Worm (Caenorhabditis elegans): ENCODE results near the gene F49H6.15.

The F49H6.15 gene

DNA sequence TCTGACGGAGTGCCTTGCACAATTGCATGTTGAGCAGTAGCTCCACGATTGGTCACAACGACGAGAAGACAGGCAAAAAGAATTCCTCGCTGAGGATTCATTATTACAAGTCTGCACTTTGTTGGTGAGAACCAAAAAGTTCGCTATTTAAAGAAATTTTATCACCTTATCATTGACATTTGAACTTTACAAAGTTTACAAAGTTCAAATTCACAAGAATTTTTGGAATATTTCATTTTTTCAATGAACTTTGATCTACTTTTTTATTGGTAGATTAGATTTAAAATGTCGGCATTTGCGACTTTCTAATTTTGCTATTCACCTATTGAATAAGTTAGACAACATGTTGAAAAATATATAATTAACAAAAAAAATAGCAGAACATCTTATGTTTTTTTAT lies at the start of gene F49H6.15:
Gene F49H6.15, minus strand, starts transcription at position 101 of the 400 bp plus-strand sequence.
- no peak for TF ChIP-seq che-1 (tag; optimal IDR thresholded peaks at IDR 0.05)
- no peak for TF ChIP-seq hlh-15 (tag; optimal IDR thresholded peaks at IDR 0.05)
- no peak for TF ChIP-seq ceh-31 (tag; optimal IDR thresholded peaks at IDR 0.05)
- TF ChIP-seq F13H6.1 (tag; optimal IDR thresholded peaks at IDR 0.05): no peak
- TF ChIP-seq ahr-1 (tag; optimal IDR thresholded peaks at IDR 0.05): no peak
- no peak for TF ChIP-seq odd-2 (tag; optimal IDR thresholded peaks at IDR 0.05)
- TF ChIP-seq ceh-19 (GFP tag; optimal IDR thresholded peaks at IDR 0.05): no peak
- TF ChIP-seq rnt-1 (tag; optimal IDR thresholded peaks at IDR 0.05): no peak
- no peak for TF ChIP-seq lim-6 (tag; optimal IDR thresholded peaks at IDR 0.05)
- TF ChIP-seq pqm-1 (tag; optimal IDR thresholded peaks at IDR 0.05): no peak
- TF ChIP-seq ceh-9 (tag; optimal IDR thresholded peaks at IDR 0.05): no peak
- TF ChIP-seq ceh-48 (tag; optimal IDR thresholded peaks at IDR 0.05): no peak
- no peak for TF ChIP-seq ceh-2 (tag; optimal IDR thresholded peaks at IDR 0.05)

ce11 chrV:17075900-17076299 lies 49.7 kb upstream of the F49H6.15 start, which contains the start of gene str-125:
str-125 (minus strand) TSS chrV:17076000.
- no peak for TF ChIP-seq hlh-13 (GFP tag; optimal IDR thresholded peaks at IDR 0.05)
- no peak for TF ChIP-seq pat-9 (tag; optimal IDR thresholded peaks at IDR 0.05)
- TF ChIP-seq ceh-22 (tag; optimal IDR thresholded peaks at IDR 0.05): no peak
- no peak for TF ChIP-seq ceh-6 (GFP tag; optimal IDR thresholded peaks at IDR 0.05)
- no peak for TF ChIP-seq F13H6.1 (tag; optimal IDR thresholded peaks at IDR 0.05)

- no peak for TF ChIP-seq fkh-10 (GFP tag; optimal IDR thresholded peaks at IDR 0.05)
- no peak for TF ChIP-seq T23F11.4 (GFP tag; optimal IDR thresholded peaks at IDR 0.05)
- no peak for TF ChIP-seq unc-55 (GFP tag; optimal IDR thresholded peaks at IDR 0.05)
- TF ChIP-seq ceh-45 (GFP tag; IDR thresholded peaks at IDR 0.05): no peak
- no peak for TF ChIP-seq pha-4 (tag; optimal IDR thresholded peaks at IDR 0.05)
- no peak for TF ChIP-seq pax-1 (tag; optimal IDR thresholded peaks at IDR 0.05)
- TF ChIP-seq ref-2 (tag; optimal IDR thresholded peaks at IDR 0.05): no peak
- TF ChIP-seq ceh-9 (tag; optimal IDR thresholded peaks at IDR 0.05): no peak
- TF ChIP-seq K02D7.2 (tag; optimal IDR thresholded peaks at IDR 0.05): no peak
- TF ChIP-seq eyg-1 (tag; optimal IDR thresholded peaks at IDR 0.05): no peak
Measured at ce11 chrV:17071578-17071977, 45.4 kb upstream of the F49H6.15 start, which contains the start of gene srbc-14. srbc-14 (minus strand) TSS chrV:17071678.

DNA sequence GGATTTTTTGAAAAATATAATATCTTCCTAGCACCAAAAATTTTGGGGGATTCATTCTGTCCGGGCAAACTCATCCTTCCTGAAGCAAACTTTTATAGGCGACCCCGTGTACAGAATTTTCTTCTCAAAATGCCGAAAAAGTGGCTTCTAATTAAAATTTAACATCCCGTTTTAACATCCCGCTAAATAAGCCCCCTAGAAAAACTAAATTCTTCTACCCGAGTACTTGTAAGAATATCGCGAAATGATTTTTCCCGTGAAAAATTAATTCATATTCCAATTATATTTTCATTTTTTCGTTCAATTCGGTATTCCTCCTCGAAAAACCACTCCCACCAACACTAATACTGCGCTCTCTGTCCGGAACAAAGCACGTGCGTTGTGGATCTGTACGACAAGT lies 42.6 kb upstream of the F49H6.15 start, which contains the start of gene T05E12.8:
Gene T05E12.8, plus strand, starts transcription at position 301 of the 400 bp plus-strand sequence.
- no peak for TF ChIP-seq ref-2 (tag; optimal IDR thresholded peaks at IDR 0.05)
- TF ChIP-seq C08G9.2 (tag; optimal IDR thresholded peaks at IDR 0.05): no peak
- TF ChIP-seq ceh-19 (GFP tag; optimal IDR thresholded peaks at IDR 0.05): no peak
- TF ChIP-seq che-1 (tag; optimal IDR thresholded peaks at IDR 0.05): no peak
- TF ChIP-seq sox-2 (GFP tag; IDR thresholded peaks at IDR 0.05): no peak
- TF ChIP-seq ceh-22 (tag; optimal IDR thresholded peaks at IDR 0.05): no peak
- no peak for TF ChIP-seq ceh-6 (GFP tag; optimal IDR thresholded peaks at IDR 0.05)
- no peak for TF ChIP-seq ceh-24 (tag; optimal IDR thresholded peaks at IDR 0.05)
- no peak for TF ChIP-seq fkh-10 (GFP tag; optimal IDR thresholded peaks at IDR 0.05)

DNA sequence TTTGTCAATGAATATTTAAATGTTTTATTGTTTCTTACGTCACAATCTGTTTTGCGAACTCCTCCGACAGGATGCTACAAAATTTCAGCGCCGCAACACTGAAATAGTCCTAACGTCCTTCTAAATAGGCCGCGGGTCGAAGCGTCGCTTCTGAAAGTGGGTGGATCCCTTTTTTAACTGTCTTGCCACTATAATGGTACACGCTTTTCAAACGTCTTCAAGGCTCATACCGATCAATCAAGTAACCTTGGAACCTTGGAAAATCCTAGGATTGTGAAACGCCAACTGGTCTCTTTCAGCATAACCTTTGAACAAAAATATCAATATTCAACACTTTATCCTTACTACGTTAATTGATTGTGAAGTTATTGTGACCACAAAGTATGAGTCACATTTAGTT lies 40.4 kb upstream of the F49H6.15 start:
- no peak for TF ChIP-seq ceh-48 (tag; optimal IDR thresholded peaks at IDR 0.05)
- no peak for TF ChIP-seq pag-3 (tag; optimal IDR thresholded peaks at IDR 0.05; ENCODE audit: borderline replicate concordance)
- TF ChIP-seq pat-9 (tag; optimal IDR thresholded peaks at IDR 0.05): no peak
- no peak for TF ChIP-seq unc-86 (tag; optimal IDR thresholded peaks at IDR 0.05)
- no peak for TF ChIP-seq ceh-34 (tag; optimal IDR thresholded peaks at IDR 0.05)
- TF ChIP-seq K09A11.1 (tag; optimal IDR thresholded peaks at IDR 0.05; ENCODE audit: insufficient read depth): no peak
- TF ChIP-seq C08G9.2 (tag; optimal IDR thresholded peaks at IDR 0.05): no peak
- no peak for TF ChIP-seq ets-4 (tag; optimal IDR thresholded peaks at IDR 0.05)
- no peak for TF ChIP-seq pqm-1 (tag; optimal IDR thresholded peaks at IDR 0.05)
- no peak for TF ChIP-seq ama-1 (optimal IDR thresholded peaks at IDR 0.05)
- TF ChIP-seq unc-42 (tag; optimal IDR thresholded peaks at IDR 0.05): no peak
- no peak for TF ChIP-seq eyg-1 (tag; optimal IDR thresholded peaks at IDR 0.05)
- TF ChIP-seq ceh-19 (GFP tag; optimal IDR thresholded peaks at IDR 0.05): no peak
- no peak for TF ChIP-seq lim-6 (tag; optimal IDR thresholded peaks at IDR 0.05)

All from whole organism, late embryonic.